Fruit fly (Drosophila melanogaster) whole organism, embryonic: Measurements from ENCODE around the gene CG42541.

Experiments used
- Antp ChIP-seq: fragments of 200-800 bp; sonication (Bioruptor generic); optimal IDR thresholded peaks from 3 replicates; lab custom pipeline; 2016; ENCODE audit warnings: missing biosample characterization, missing genetic modification characterization
- Atf-2 ChIP-seq: fragments of 200-800 bp; sonication (Bioruptor generic); optimal IDR thresholded peaks from 2 replicates; lab custom pipeline; 2016; ENCODE audit warnings: missing biosample characterization, missing genetic modification characterization
- Atf6 ChIP-seq: fragments of 200-800 bp; sonication (Bioruptor generic); IDR thresholded peaks from 2 replicates; pipeline ENCODE4 v1.3.6; 2022; ENCODE audit warnings: missing biosample characterization, missing genetic modification characterization
- CG12155 ChIP-seq: fragments of 200-800 bp; sonication (Bioruptor generic); optimal IDR thresholded peaks from 3 replicates; lab custom pipeline; 2016; ENCODE audit warnings: missing biosample characterization, missing genetic modification characterization
- CG12659 ChIP-seq: fragments of 200-800 bp; sonication (Bioruptor generic); optimal IDR thresholded peaks from 3 replicates; lab custom pipeline; 2017; ENCODE audit warnings: mild to moderate bottlenecking, missing biosample characterization, missing genetic modification reagents, missing genetic modification characterization
- CG12769 ChIP-seq: fragments of 200-800 bp; sonication (Bioruptor generic); optimal IDR thresholded peaks from 2 replicates; lab custom pipeline; 2019; ENCODE audit warnings: missing biosample characterization, mild to moderate bottlenecking, missing genetic modification characterization, moderate library complexity
- CG14014 ChIP-seq: fragments of 200-800 bp; sonication (Bioruptor generic); IDR thresholded peaks from 2 replicates; pipeline ENCODE4 v1.3.6; 2022; ENCODE audit warnings: missing biosample characterization, missing genetic modification characterization
- CG16815 ChIP-seq: fragments of 200-800 bp; sonication (Bioruptor generic); optimal IDR thresholded peaks from 3 replicates; lab custom pipeline; 2017; ENCODE audit warnings: missing biosample characterization, mild to moderate bottlenecking, missing genetic modification characterization
- CG17802 ChIP-seq: fragments of 200-800 bp; sonication (Bioruptor generic); optimal IDR thresholded peaks from 2 replicates; lab custom pipeline; 2018; ENCODE audit warnings: missing biosample characterization, mild to moderate bottlenecking, missing genetic modification characterization, moderate library complexity
- CG3847 ChIP-seq: fragments of 200-800 bp; sonication (Bioruptor generic); IDR thresholded peaks from 2 replicates; pipeline ENCODE4 v1.3.6; 2022; ENCODE audit warnings: missing biosample characterization, missing genetic modification characterization
- CG4360 ChIP-seq: fragments of 200-800 bp; sonication (Bioruptor generic); IDR thresholded peaks from 2 replicates; pipeline ENCODE4 v1.3.6; 2022; ENCODE audit warnings: missing biosample characterization, missing genetic modification characterization
- CG6689 ChIP-seq: fragments of 200-800 bp; sonication (Bioruptor generic); IDR thresholded peaks from 2 replicates; pipeline ENCODE4 v1.3.6; 2022; ENCODE audit warnings: missing biosample characterization, missing genetic modification characterization
- CG6791 ChIP-seq: fragments of 200-800 bp; sonication (Bioruptor generic); IDR thresholded peaks from 3 replicates; pipeline ENCODE4 v1.3.6; 2022; ENCODE audit warnings: missing biosample characterization, missing genetic modification characterization; ENCODE audit not compliant: partially characterized antibody
- CG7786 ChIP-seq: fragments of 200-800 bp; sonication (Bioruptor generic); optimal IDR thresholded peaks from 2 replicates; lab custom pipeline; 2016; ENCODE audit warnings: missing biosample characterization, missing genetic modification characterization
- CG8290 ChIP-seq, 3 experiments: fragments of 200-800 bp; sonication (Bioruptor generic); optimal IDR thresholded peaks; 2 replicates each; lab custom pipeline; 2016 to 2019; ENCODE audit warnings: missing biosample characterization in 3 of 3, missing genetic modification characterization in 3 of 3, mild to moderate bottlenecking in 2 of 3, moderate library complexity in 1 of 3
- Camta ChIP-seq: fragments of 200-800 bp; sonication (Bioruptor generic); optimal IDR thresholded peaks from 2 replicates; lab custom pipeline; 2016; ENCODE audit warnings: missing biosample characterization, missing genetic modification characterization
- CoRest ChIP-seq: fragments of 200-800 bp; sonication (Bioruptor generic); optimal IDR thresholded peaks from 3 replicates; lab custom pipeline; 2018; ENCODE audit warnings: missing biosample characterization, mild to moderate bottlenecking, missing genetic modification characterization, moderate library complexity
- CrebB ChIP-seq: fragments of 200-800 bp; sonication (Bioruptor generic); optimal IDR thresholded peaks from 3 replicates; lab custom pipeline; 2018; ENCODE audit warnings: missing biosample characterization, mild to moderate bottlenecking, missing genetic modification characterization
- D19A ChIP-seq: fragments of 200-800 bp; optimal IDR thresholded peaks from 3 replicates; lab custom pipeline; 2019; ENCODE audit warnings: missing biosample characterization, mild to moderate bottlenecking, missing genetic modification characterization, moderate library complexity
- Gug ChIP-seq: fragments of 200-800 bp; sonication (Bioruptor generic); IDR thresholded peaks from 4 replicates; pipeline ENCODE4 v1.3.6; 2022; ENCODE audit warnings: missing biosample characterization, missing genetic modification characterization
- NK7.1 ChIP-seq: fragments of 200-800 bp; sonication (Bioruptor generic); optimal IDR thresholded peaks from 3 replicates; lab custom pipeline; 2016; ENCODE audit warnings: missing biosample characterization, missing genetic modification characterization
- Nf-YC ChIP-seq: fragments of 200-800 bp; optimal IDR thresholded peaks from 3 replicates; lab custom pipeline; 2019; ENCODE audit warnings: missing biosample characterization, mild to moderate bottlenecking, missing genetic modification characterization, moderate library complexity
- Rfx ChIP-seq: fragments of 200-800 bp; sonication (Bioruptor generic); IDR thresholded peaks from 2 replicates; pipeline ENCODE4 v1.3.6; 2022; ENCODE audit warnings: missing biosample characterization, missing genetic modification characterization
- Xbp1 ChIP-seq: fragments of 200-800 bp; sonication (Bioruptor generic); optimal IDR thresholded peaks from 3 replicates; lab custom pipeline; 2016; ENCODE audit warnings: missing biosample characterization, mild to moderate bottlenecking, missing genetic modification characterization
- bab2 ChIP-seq: fragments of 200-800 bp; sonication (Bioruptor generic); optimal IDR thresholded peaks from 2 replicates; lab custom pipeline; 2016; ENCODE audit warnings: missing biosample characterization, missing genetic modification characterization
- crol ChIP-seq: fragments of 200-800 bp; sonication (Bioruptor generic); IDR thresholded peaks from 2 replicates; pipeline ENCODE4 v1.3.6; 2022; ENCODE audit warnings: missing biosample characterization, missing genetic modification characterization
- cwo ChIP-seq: fragments of 200-800 bp; sonication (Bioruptor generic); optimal IDR thresholded peaks from 3 replicates; lab custom pipeline; 2017; ENCODE audit warnings: missing biosample characterization, missing genetic modification characterization, mild to moderate bottlenecking, moderate library complexity, missing genetic modification reagents
- dpn ChIP-seq, 2 experiments: fragments of 200-800 bp; sonication (Bioruptor generic); optimal IDR thresholded peaks; 3 replicates each; lab custom pipeline; 2016; ENCODE audit warnings: missing biosample characterization in 2 of 2, missing genetic modification characterization in 2 of 2
- dysf ChIP-seq: fragments of 200-800 bp; sonication (Bioruptor generic); IDR thresholded peaks from 3 replicates; pipeline ENCODE4 v1.3.6; 2022; ENCODE audit warnings: missing biosample characterization, missing genetic modification characterization
- esg ChIP-seq: fragments of 200-800 bp; sonication (Bioruptor generic); conservative IDR thresholded peaks from 2 replicates; pipeline ENCODE4 v1.3.6; 2022; ENCODE audit warnings: missing biosample characterization, missing genetic modification characterization
- fu2 ChIP-seq: fragments of 200-800 bp; sonication (Bioruptor generic); optimal IDR thresholded peaks from 2 replicates; lab custom pipeline; 2016; ENCODE audit warnings: missing biosample characterization, missing genetic modification characterization
- gsb-n ChIP-seq: fragments of 200-800 bp; sonication (Bioruptor generic); optimal IDR thresholded peaks from 3 replicates; lab custom pipeline; 2018; ENCODE audit warnings: missing biosample characterization, mild to moderate bottlenecking, missing genetic modification characterization
- hbn ChIP-seq: fragments of 200-800 bp; sonication (Bioruptor generic); IDR thresholded peaks from 2 replicates; pipeline ENCODE4 v1.3.6; 2022; ENCODE audit warnings: missing biosample characterization, missing genetic modification characterization; ENCODE audit not compliant: partially characterized antibody
- ken ChIP-seq: fragments of 200-800 bp; sonication (Bioruptor generic); IDR thresholded peaks from 3 replicates; pipeline ENCODE4 v1.3.6; 2022; ENCODE audit warnings: missing biosample characterization, missing genetic modification characterization
- lilli ChIP-seq: fragments of 200-800 bp; sonication (Bioruptor generic); optimal IDR thresholded peaks from 3 replicates; lab custom pipeline; 2016; ENCODE audit warnings: missing biosample characterization, missing genetic modification characterization
- lmd ChIP-seq: fragments of 200-800 bp; sonication (Bioruptor generic); IDR thresholded peaks from 2 replicates; pipeline ENCODE4 v1.3.6; 2022; ENCODE audit warnings: missing biosample characterization, missing genetic modification characterization
- maf-S ChIP-seq: fragments of 200-800 bp; sonication (Bioruptor generic); optimal IDR thresholded peaks from 2 replicates; lab custom pipeline; 2016; ENCODE audit warnings: missing biosample characterization, missing genetic modification characterization
- pb ChIP-seq: fragments of 200-800 bp; sonication (Bioruptor generic); optimal IDR thresholded peaks from 3 replicates; lab custom pipeline; 2016; ENCODE audit warnings: missing biosample characterization, missing genetic modification characterization
- pho ChIP-seq: fragments of 200-800 bp; sonication (Bioruptor generic); optimal IDR thresholded peaks from 2 replicates; lab custom pipeline; 2016; ENCODE audit warnings: missing biosample characterization, missing genetic modification characterization
- phol ChIP-seq: fragments of 200-800 bp; sonication (Bioruptor generic); optimal IDR thresholded peaks from 3 replicates; lab custom pipeline; 2018; ENCODE audit warnings: missing biosample characterization, mild to moderate bottlenecking, missing genetic modification characterization, moderate library complexity
- prd ChIP-seq, 3 experiments: fragments of >200 bp in 2 of 3; fragments of 200-800 bp in 1 of 3; sonication (Bioruptor generic) in 1 of 3; optimal IDR thresholded peaks in 2 of 3; IDR thresholded peaks in 1 of 3; 2 replicates in 2 of 3; 3 replicates in 1 of 3; pipeline versions ENCODE4 v1.3.6 to Lab custom; 2017 to 2022; ENCODE audit warnings: missing biosample characterization in 1 of 3, missing genetic modification characterization in 1 of 3
- pros ChIP-seq: fragments of 200-800 bp; sonication (Bioruptor generic); optimal IDR thresholded peaks from 3 replicates; lab custom pipeline; 2019; ENCODE audit warnings: missing biosample characterization, mild to moderate bottlenecking, missing genetic modification characterization, moderate library complexity
- repo ChIP-seq: fragments of 200-800 bp; sonication (Bioruptor generic); optimal IDR thresholded peaks from 2 replicates; lab custom pipeline; 2016; ENCODE audit warnings: missing biosample characterization, missing genetic modification characterization
- row ChIP-seq: fragments of 200-800 bp; sonication (Bioruptor generic); IDR thresholded peaks from 3 replicates; pipeline ENCODE4 v1.3.6; 2022; ENCODE audit warnings: missing biosample characterization, missing genetic modification characterization
- sens ChIP-seq: fragments of 200-800 bp; sonication (Bioruptor generic); peaks from one replicate; lab custom pipeline; 2016; ENCODE audit warnings: missing biosample characterization, missing genetic modification characterization
- sob ChIP-seq: fragments of 200-800 bp; sonication (Bioruptor generic); IDR thresholded peaks from 2 replicates; pipeline ENCODE4 v1.3.6; 2022; ENCODE audit warnings: missing biosample characterization, missing genetic modification characterization
- sug ChIP-seq: fragments of 200-800 bp; optimal IDR thresholded peaks from 2 replicates; lab custom pipeline; 2019; ENCODE audit warnings: missing biosample characterization, mild to moderate bottlenecking, missing genetic modification characterization, moderate library complexity
- zfh2 ChIP-seq: fragments of 200-800 bp; sonication (Bioruptor generic); optimal IDR thresholded peaks from 2 replicates; lab custom pipeline; 2016; ENCODE audit warnings: missing biosample characterization, missing genetic modification characterization

Gene CG42541

DNA sequence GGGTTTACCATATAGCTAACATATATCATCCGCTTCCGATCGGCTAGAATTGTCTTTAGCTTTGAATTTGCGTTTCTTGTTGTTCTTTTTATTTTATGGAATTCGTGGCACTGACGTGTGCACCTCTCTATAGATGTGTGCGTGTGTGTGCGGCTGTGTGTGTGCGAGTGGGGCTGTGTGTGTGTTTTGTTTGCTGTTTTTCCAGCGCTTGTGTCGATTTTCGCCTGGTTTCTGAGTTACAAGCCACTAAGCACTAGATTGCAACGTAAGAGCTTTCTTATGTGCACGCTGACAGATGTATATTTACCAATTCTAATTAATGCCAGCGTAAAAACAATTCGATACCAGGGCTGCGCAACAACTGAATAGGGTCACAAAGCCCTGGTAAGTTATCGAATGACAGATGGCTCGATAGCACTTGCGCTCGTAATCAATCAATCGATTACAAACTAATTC, 34.6 kb upstream of the CG42541 start, which contains the start of gene lva (continued):
- TF ChIP-seq hbn = peak; percentile 42; the same call in 1 of the 2 replicates

DNA sequence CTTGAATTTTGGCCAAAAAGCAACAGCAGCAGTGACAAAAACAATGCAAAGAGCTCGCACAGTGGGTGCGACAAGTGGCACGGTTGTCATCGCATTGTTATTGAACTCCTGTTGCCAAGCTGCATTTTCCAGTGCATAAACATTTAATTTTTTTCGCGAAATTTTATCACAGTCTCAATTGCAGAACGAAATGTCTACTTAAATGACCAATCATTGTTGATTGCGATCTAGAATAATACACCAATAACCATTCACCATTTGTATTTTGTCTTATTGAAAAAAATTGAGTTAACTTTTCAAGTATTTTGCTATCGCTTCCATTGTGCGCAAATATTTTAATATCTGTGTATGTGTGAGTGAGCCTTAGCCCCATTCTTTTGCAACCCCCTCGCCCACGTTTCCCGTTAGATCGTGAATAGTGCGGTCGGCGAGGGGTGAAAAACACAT, 19.8 kb upstream of the CG42541 start:
- TF ChIP-seq CG12769 (tag; lab: Kevin White, UChicago) (peak; percentile 44), Gug (GFP tag; lab: Robert Waterston, UW) (peak; percentile 20; the same call in 1 of the 4 replicates), pb (GFP tag; lab: Kevin White, UChicago) (peak; percentile 11), CrebB (no peak), Atf6 (GFP tag; lab: Robert Waterston, UW) (peak; percentile 25; the same call in 1 of the 2 replicates), zfh2 (GFP tag; lab: Kevin White, UChicago) (peak; percentile 59), bab2 (GFP tag; lab: Kevin White, UChicago) (peak; percentile 26), dpn (GFP tag; optimal IDR thresholded peaks at IDR 0.05; lab: Kevin White, UChicago) (peak in 1 of 2 experiments; percentile 13), CG12659 (peak; percentile 20), Atf-2 (GFP tag; lab: Kevin White, UChicago) (peak; percentile 37), Camta (GFP tag; lab: Kevin White, UChicago) (peak; percentile 2), NK7.1 (GFP tag; lab: Kevin White, UChicago) (peak; percentile 10), prd (optimal IDR thresholded peaks at IDR 0.05; lab: Kevin White, UChicago) (no peak), prd (GFP tag; IDR thresholded peaks at IDR 0.05; lab: Robert Waterston, UW) (peak; percentile 43; the same call in 2 of the 3 replicates), CG8290 (GFP tag; optimal IDR thresholded peaks at IDR 0.05; lab: Kevin White, UChicago) (no peak), CG8290 (tag; optimal IDR thresholded peaks at IDR 0.05; lab: Kevin White, UChicago) (no peak), CG12155 (GFP tag; lab: Kevin White, UChicago) (peak; percentile 22), repo (GFP tag; lab: Kevin White, UChicago) (no peak), CoRest (tag; lab: Kevin White, UChicago) (peak; percentile 50), crol (GFP tag; lab: Robert Waterston, UW) (peak; percentile 77), CG16815 (GFP tag; lab: Kevin White, UChicago) (no peak), gsb-n (tag; lab: Kevin White, UChicago) (no peak), ken (no peak), lilli (GFP tag; lab: Kevin White, UChicago) (peak; percentile 41), fu2 (GFP tag; lab: Kevin White, UChicago) (peak; percentile 27), phol (tag; lab: Kevin White, UChicago) (peak; percentile 10), Rfx (GFP tag; lab: Robert Waterston, UW) (peak; percentile 63), maf-S (GFP tag; lab: Kevin White, UChicago) (peak; percentile 6), Antp (GFP tag; lab: Kevin White, UChicago) (peak; percentile 7), CG14014 (GFP tag; lab: Robert Waterston, UW) (peak; percentile 43; the same call in 1 of the 2 replicates), lmd (GFP tag; lab: Robert Waterston, UW) (peak; percentile 63; the same call in 1 of the 2 replicates), CG4360 (no peak), Xbp1 (GFP tag; lab: Kevin White, UChicago) (no peak), sens (peak; percentile 82), pros (GFP tag; lab: Kevin White, UChicago) (peak; percentile 30), sug (tag; lab: Kevin White, UChicago) (peak; percentile 22), cwo (GFP tag; lab: Kevin White, UChicago) (peak; percentile 1), CG3847 (GFP tag; lab: Robert Waterston, UW) (0 out of 2 replicates have a peak, but pooled peaks have one; percentile 27), CG7786 (GFP tag; lab: Kevin White, UChicago) (peak; percentile 56), Nf-YC (tag; lab: Kevin White, UChicago) (peak; percentile 2), sob (GFP tag; lab: Robert Waterston, UW) (0 out of 2 replicates have a peak, but pooled peaks have one; percentile 24), CG6689 (GFP tag; lab: Robert Waterston, UW) (peak; percentile 13; the same call in 1 of the 2 replicates), CG6791 (GFP tag; lab: Robert Waterston, UW) (no peak), esg (GFP tag; lab: Robert Waterston, UW) (peak; percentile 38), CG17802 (tag; lab: Kevin White, UChicago) (no peak), row (peak; percentile 47; the same call in 2 of the 3 replicates), pho (GFP tag; lab: Kevin White, UChicago) (peak; percentile 23), dysf (GFP tag; lab: Robert Waterston, UW) (peak; percentile 48; the same call in 2 of the 3 replicates), D19A (tag; lab: Kevin White, UChicago) (no peak)
